Worm (Caenorhabditis elegans) whole organism, L3 larva: ENCODE results near the gene F26F2.4.

Source experiments
- aly-2 ChIP-seq: fragments of 150-350 bp; optimal IDR thresholded peaks from 2 replicates; lab custom pipeline; 2014; ENCODE audit warnings: missing biosample characterization, missing genetic modification characterization
- ama-1 ChIP-seq: fragments of 150-350 bp; optimal IDR thresholded peaks from 2 replicates; lab custom pipeline; 2018
- ceh-82 ChIP-seq: fragments of 150-350 bp; optimal IDR thresholded peaks from 2 replicates; lab custom pipeline; 2014; ENCODE audit warnings: missing biosample characterization, missing genetic modification characterization
- ceh-9 ChIP-seq: sonication (generic microtip); optimal IDR thresholded peaks from 2 replicates; lab custom pipeline; 2018; ENCODE audit warnings: missing biosample characterization, missing genetic modification characterization
- daf-12 ChIP-seq: fragments of 150-350 bp; optimal IDR thresholded peaks from 2 replicates; lab custom pipeline; 2014; ENCODE audit warnings: missing biosample characterization, missing genetic modification reagents, missing genetic modification characterization
- egl-27 ChIP-seq: sonication (generic microtip); optimal IDR thresholded peaks from 4 replicates; lab custom pipeline; 2017; ENCODE audit warnings: missing biosample characterization, missing genetic modification reagents, missing genetic modification characterization
- elt-1 ChIP-seq: fragments of 150-350 bp; optimal IDR thresholded peaks from 2 replicates; lab custom pipeline; 2014; ENCODE audit warnings: missing biosample characterization, missing genetic modification characterization
- elt-2 ChIP-seq: sonication (generic microtip); optimal IDR thresholded peaks from 2 replicates; lab custom pipeline; 2016; ENCODE audit warnings: missing genetic modification reagents, mild to moderate bottlenecking, missing genetic modification characterization, missing compliant biosample characterization
- lsy-12 ChIP-seq: sonication (generic microtip); optimal IDR thresholded peaks from 2 replicates; lab custom pipeline; 2016; ENCODE audit warnings: mild to moderate bottlenecking, missing genetic modification characterization, missing compliant biosample characterization
- nhr-237 ChIP-seq: fragments of 150-350 bp; optimal IDR thresholded peaks from 2 replicates; lab custom pipeline; 2014; ENCODE audit warnings: missing biosample characterization, missing genetic modification characterization
- pha-4 ChIP-seq: fragments of 150-350 bp; optimal IDR thresholded peaks from 2 replicates; lab custom pipeline; 2014; ENCODE audit warnings: missing biosample characterization, missing genetic modification reagents, missing genetic modification characterization

DNA sequence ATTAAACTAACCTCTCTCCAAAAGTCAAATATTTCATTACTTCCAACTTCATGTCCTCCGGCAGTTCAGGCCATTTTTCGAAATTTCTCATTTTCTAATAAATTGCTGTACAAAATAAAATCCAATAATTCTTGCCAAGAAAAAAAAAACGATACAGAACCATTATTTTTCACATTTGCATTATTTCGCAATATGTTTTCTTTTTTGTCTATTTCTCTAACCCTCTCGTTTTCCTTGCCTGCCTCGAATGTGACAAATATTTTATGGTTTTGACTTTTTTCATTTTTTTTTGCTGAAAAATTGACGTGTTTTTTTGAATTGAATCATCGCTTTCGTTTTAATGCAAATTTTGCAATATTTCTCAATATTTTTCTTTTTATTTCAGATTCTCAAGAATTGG lies 46.9 kb upstream of the F26F2.4 start, which contains the start of the genes Y38H6C.9 and fbxa-150:
- no peak for TF ChIP-seq elt-1 (tag; lab: Kevin White, UChicago)
- TF ChIP-seq ceh-82 (tag; lab: Kevin White, UChicago), result no peak
- TF ChIP-seq lsy-12 (tag; lab: Kevin White, UChicago), result no peak
- no peak for TF ChIP-seq daf-12 (tag; lab: Kevin White, UChicago)
- no peak for TF ChIP-seq ama-1 (lab: Kevin White, UChicago)
- TF ChIP-seq nhr-237 (tag; lab: Kevin White, UChicago), result no peak
- TF ChIP-seq egl-27 (tag; lab: Kevin White, UChicago), result no peak
- TF ChIP-seq elt-2 (tag; lab: Kevin White, UChicago), result no peak
- no peak for TF ChIP-seq pha-4
- no peak for TF ChIP-seq ceh-9 (tag; lab: Kevin White, UChicago)
- no peak for TF ChIP-seq aly-2 (tag; lab: Kevin White, UChicago)
